Fruit fly (Drosophila melanogaster): ENCODE measurements around the gene CG6244.

CG6244 gene

dm6 chr3L:15832146-15832545, 24.0 kb downstream of the CG6244 start, which contains the start of gene CG12713 (continued):
- TF ChIP-seq sens (GFP tag) (peak; percentile 34), Dip2 (GFP tag; IDR thresholded peaks at IDR 0.05) (no peak), Ets97D (GFP tag; optimal IDR thresholded peaks at IDR 0.05) (peak; percentile 82), unpg (GFP tag; optimal IDR thresholded peaks at IDR 0.05) (peak; percentile 0), CG1792 (GFP tag; optimal IDR thresholded peaks at IDR 0.05) (no peak), seq (GFP tag; IDR thresholded peaks at IDR 0.05) (no peak), toy (GFP tag; IDR thresholded peaks at IDR 0.05) (no peak), Rx (GFP tag; IDR thresholded peaks at IDR 0.05) (no peak), dmrt11E (tag; optimal IDR thresholded peaks at IDR 0.05) (no peak), CG18011 (GFP tag; optimal IDR thresholded peaks at IDR 0.05) (no peak), C15 (GFP tag; IDR thresholded peaks at IDR 0.05) (no peak), lola (GFP tag; optimal IDR thresholded peaks at IDR 0.05) (peak in 1 of 3 experiments; percentile 18), odd (GFP tag; optimal IDR thresholded peaks at IDR 0.05) (no peak), CG5953 (GFP tag; IDR thresholded peaks at IDR 0.05) (no peak), slbo (GFP tag; IDR thresholded peaks at IDR 0.05) (peak; percentile 48), NFAT (GFP tag; IDR thresholded peaks at IDR 0.05) (no peak)

dm6 chr3L:15834877-15835555, 26.9 kb downstream of the CG6244 start, which contains the start of gene CG18081:
Gene CG18081 (minus strand): TSS chr3L:15835388.
- TF ChIP-seq CG2202 (tag; optimal IDR thresholded peaks at IDR 0.05), result no peak
- no peak for TF ChIP-seq CG6175 (GFP tag; IDR thresholded peaks at IDR 0.05)
- TF ChIP-seq CG10431 (GFP tag; optimal IDR thresholded peaks at IDR 0.05), result no peak
- TF ChIP-seq CG4282 (GFP tag; optimal IDR thresholded peaks at IDR 0.05), result no peak
- TF ChIP-seq lola (GFP tag; optimal IDR thresholded peaks at IDR 0.05), result no peak
- no peak for TF ChIP-seq ind (GFP tag; optimal IDR thresholded peaks at IDR 0.05)
- no peak for TF ChIP-seq Elba2 (GFP tag; optimal IDR thresholded peaks at IDR 0.05)
- TF ChIP-seq vvl (GFP tag; IDR thresholded peaks at IDR 0.05), result no peak
- no peak for TF ChIP-seq sr (GFP tag; IDR thresholded peaks at IDR 0.05)
- TF ChIP-seq sens-2 (GFP tag; IDR thresholded peaks at IDR 0.05), result no peak
- peak; percentile 52 for TF ChIP-seq trem (tag; optimal IDR thresholded peaks at IDR 0.05)
- peak; percentile 76 for TF ChIP-seq Abd-B (GFP tag; optimal IDR thresholded peaks at IDR 0.05)
- TF ChIP-seq Nf-YA (GFP tag; IDR thresholded peaks at IDR 0.05), result no peak
- TF ChIP-seq zf30C (GFP tag; optimal IDR thresholded peaks at IDR 0.05), result no peak
- TF ChIP-seq jing (GFP tag; optimal IDR thresholded peaks at IDR 0.05), result no peak
- TF ChIP-seq CG18011 (GFP tag; optimal IDR thresholded peaks at IDR 0.05), result no peak
- no peak for TF ChIP-seq vfl (GFP tag; optimal IDR thresholded peaks at IDR 0.05)
- no peak for TF ChIP-seq ab (GFP tag; optimal IDR thresholded peaks at IDR 0.05)
- peak; percentile 20 for TF ChIP-seq CG17829 (tag; optimal IDR thresholded peaks at IDR 0.05)
- no peak for TF ChIP-seq ttk (GFP tag; IDR thresholded peaks at IDR 0.05)
- TF ChIP-seq Optix (GFP tag; IDR thresholded peaks at IDR 0.05), result no peak
- TF ChIP-seq C15 (GFP tag; IDR thresholded peaks at IDR 0.05), result no peak
- no peak for TF ChIP-seq bigmax (GFP tag; optimal IDR thresholded peaks at IDR 0.05)
- no peak for TF ChIP-seq klu (GFP tag; IDR thresholded peaks at IDR 0.05)
- no peak for TF ChIP-seq usp (GFP tag; optimal IDR thresholded peaks at IDR 0.05)
- TF ChIP-seq kay (GFP tag; optimal IDR thresholded peaks at IDR 0.05), result no peak
- TF ChIP-seq yki (optimal IDR thresholded peaks at IDR 0.05), result no peak
- no peak for TF ChIP-seq CG4328 (GFP tag; optimal IDR thresholded peaks at IDR 0.05)
- TF ChIP-seq CG4424 (GFP tag; optimal IDR thresholded peaks at IDR 0.05), result no peak
- TF ChIP-seq tio (GFP tag; optimal IDR thresholded peaks at IDR 0.05), result no peak
- no peak for TF ChIP-seq CG10654 (GFP tag; optimal IDR thresholded peaks at IDR 0.05)
- TF ChIP-seq CG10565 (GFP tag; optimal IDR thresholded peaks at IDR 0.05), result no peak
- no peak for TF ChIP-seq pum (GFP tag; optimal IDR thresholded peaks at IDR 0.05)
- no peak for TF ChIP-seq ham (GFP tag; IDR thresholded peaks at IDR 0.05)
- TF ChIP-seq Drgx (GFP tag; IDR thresholded peaks at IDR 0.05), result no peak
- TF ChIP-seq schlank (tag; optimal IDR thresholded peaks at IDR 0.05), result no peak
- TF ChIP-seq CG10543 (GFP tag; optimal IDR thresholded peaks at IDR 0.05), result no peak
- no peak for TF ChIP-seq Side (GFP tag; optimal IDR thresholded peaks at IDR 0.05)
- TF ChIP-seq HLH4C (GFP tag; IDR thresholded peaks at IDR 0.05; ENCODE audit: partially characterized antibody), result no peak

Data from whole organism, embryonic.